Fruit fly (Drosophila melanogaster): ENCODE results near the gene CG3168.
A peak's percentile ranks its signal among the peaks of the same experiment; 100 is the strongest.

Gene CG3168

DNA sequence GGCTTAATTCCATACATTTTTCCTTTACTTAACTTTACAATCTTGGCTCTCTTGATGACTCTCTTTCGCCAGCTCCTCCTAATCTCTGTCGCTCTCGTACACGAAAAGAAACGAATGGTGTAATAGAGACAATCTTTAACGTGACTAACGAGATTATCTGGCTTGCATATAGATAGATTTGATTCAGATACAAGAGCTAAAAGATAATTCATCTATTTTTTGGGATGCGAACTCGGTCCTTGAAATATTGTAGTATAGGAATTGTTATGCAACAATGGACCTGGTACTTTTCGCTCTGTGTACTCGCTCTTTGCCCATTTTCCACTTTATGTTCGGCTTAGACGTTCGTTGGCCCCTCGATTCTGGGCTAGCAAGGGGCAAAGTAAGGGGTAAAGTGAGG lies 28.5 kb downstream of the CG3168 start (continued):
- peak; percentile 66 for TF ChIP-seq repo (GFP tag; optimal IDR thresholded peaks at IDR 0.05)
- TF ChIP-seq CG1647 (GFP tag; optimal IDR thresholded peaks at IDR 0.05), result peak; percentile 50
- peak; percentile 82 for TF ChIP-seq CG16863 (GFP tag; optimal IDR thresholded peaks at IDR 0.05)
- TF ChIP-seq CTCF (GFP tag; optimal IDR thresholded peaks at IDR 0.05), result no peak
- peak; percentile 77 for TF ChIP-seq CG6254 (GFP tag; optimal IDR thresholded peaks at IDR 0.05)
- peak; percentile 48; the same call in 1 of the 2 replicates for TF ChIP-seq ranshi (GFP tag; IDR thresholded peaks at IDR 0.05)
- TF ChIP-seq ash1 (GFP tag; optimal IDR thresholded peaks at IDR 0.05), result peak; percentile 47
- no peak for TF ChIP-seq GATAe (GFP tag; conservative IDR thresholded peaks at IDR 0.05)
- peak; percentile 64 for TF ChIP-seq CG8944 (GFP tag; optimal IDR thresholded peaks at IDR 0.05)
- TF ChIP-seq kni (GFP tag; optimal IDR thresholded peaks at IDR 0.05), result no peak
- peak; percentile 77; the same call in 1 of the 2 replicates for TF ChIP-seq chm (GFP tag; IDR thresholded peaks at IDR 0.05)
- peak; percentile 72 for TF ChIP-seq zfh1 (GFP tag; IDR thresholded peaks at IDR 0.05)
- TF ChIP-seq NC2α (GFP tag; optimal IDR thresholded peaks at IDR 0.05), result peak; percentile 47
- peak; percentile 65 for TF ChIP-seq ERR (GFP tag; optimal IDR thresholded peaks at IDR 0.05)
- TF ChIP-seq BEAF-32 (GFP tag; optimal IDR thresholded peaks at IDR 0.05), result no peak
- TF ChIP-seq CG11695 (GFP tag; IDR thresholded peaks at IDR 0.05), result peak; percentile 80
- peak; percentile 73 for TF ChIP-seq CG9609 (GFP tag; optimal IDR thresholded peaks at IDR 0.05)
- TF ChIP-seq Adf1 (GFP tag; IDR thresholded peaks at IDR 0.05), result peak; percentile 33; the same call in 1 of the 2 replicates
- TF ChIP-seq slp2 (GFP tag; optimal IDR thresholded peaks at IDR 0.05), result peak; percentile 82
- TF ChIP-seq CG13287 (GFP tag; IDR thresholded peaks at IDR 0.05; ENCODE audit: partially characterized antibody), result no peak
- TF ChIP-seq zen2 (GFP tag; IDR thresholded peaks at IDR 0.05; ENCODE audit: partially characterized antibody), result no peak
- TF ChIP-seq zfh2 (GFP tag; optimal IDR thresholded peaks at IDR 0.05), result peak; percentile 66
- peak; percentile 42; the same call in 1 of the 2 replicates for TF ChIP-seq danr (GFP tag; IDR thresholded peaks at IDR 0.05)
- peak; percentile 79 for TF ChIP-seq Ptx1 (GFP tag; IDR thresholded peaks at IDR 0.05)
- peak; percentile 80 for TF ChIP-seq HHEX (GFP tag; optimal IDR thresholded peaks at IDR 0.05)
- no peak for TF ChIP-seq sc (optimal IDR thresholded peaks at IDR 0.05)
- TF ChIP-seq sc (GFP tag; optimal IDR thresholded peaks at IDR 0.05), result peak; percentile 59
- peak; percentile 49 for TF ChIP-seq cato (GFP tag; optimal IDR thresholded peaks at IDR 0.05; ENCODE audit: borderline replicate concordance)
- TF ChIP-seq CG14860 (GFP tag; IDR thresholded peaks at IDR 0.05; ENCODE audit: partially characterized antibody), result no peak
- TF ChIP-seq ssp (GFP tag; IDR thresholded peaks at IDR 0.05), result peak; percentile 63
- TF ChIP-seq HLH4C (GFP tag; IDR thresholded peaks at IDR 0.05; ENCODE audit: partially characterized antibody), result no peak
- TF ChIP-seq CG2202 (tag; optimal IDR thresholded peaks at IDR 0.05), result peak; percentile 45
- peak; percentile 70 for TF ChIP-seq salm (tag; optimal IDR thresholded peaks at IDR 0.05)
- peak; percentile 81 for TF ChIP-seq Meics (GFP tag; optimal IDR thresholded peaks at IDR 0.05)
- TF ChIP-seq yki (optimal IDR thresholded peaks at IDR 0.05), result no peak
- TF ChIP-seq Ravus (GFP tag; IDR thresholded peaks at IDR 0.05), result peak; percentile 21; the same call in 1 of the 2 replicates
- peak; percentile 43 for TF ChIP-seq CG17186 (GFP tag; optimal IDR thresholded peaks at IDR 0.05)
- TF ChIP-seq CG7271 (tag; optimal IDR thresholded peaks at IDR 0.05), result no peak
- peak; percentile 40 for TF ChIP-seq schlank (tag; optimal IDR thresholded peaks at IDR 0.05)
- peak; percentile 25; the same call in 1 of the 3 replicates for TF ChIP-seq jigr1 (GFP tag; IDR thresholded peaks at IDR 0.05)
- TF ChIP-seq kah (GFP tag; optimal IDR thresholded peaks at IDR 0.05), result peak; percentile 30
- peak; percentile 83 for TF ChIP-seq lmd (GFP tag; IDR thresholded peaks at IDR 0.05)
- peak; percentile 87 for TF ChIP-seq dmrt99B (tag; optimal IDR thresholded peaks at IDR 0.05)
- TF ChIP-seq gem (tag; optimal IDR thresholded peaks at IDR 0.05), result peak; percentile 88
- TF ChIP-seq hb (GFP tag; IDR thresholded peaks at IDR 0.05; ENCODE audit: partially characterized antibody), result no peak
- peak; percentile 57 for TF ChIP-seq Bdp1 (GFP tag; optimal IDR thresholded peaks at IDR 0.05)
- no peak; the same call in 2 of the 3 replicates for TF ChIP-seq CG11456 (GFP tag; IDR thresholded peaks at IDR 0.05)
- TF ChIP-seq CG1233 (GFP tag; optimal IDR thresholded peaks at IDR 0.05), result peak; percentile 77
- peak; percentile 81 for TF ChIP-seq fd96Cb (tag; optimal IDR thresholded peaks at IDR 0.05)
- 0 out of 2 replicates have a peak, but pooled peaks have one; percentile 4 for TF ChIP-seq CG5953 (GFP tag; IDR thresholded peaks at IDR 0.05)
- no peak for TF ChIP-seq tll (GFP tag; optimal IDR thresholded peaks at IDR 0.05)

All from whole organism, embryonic.